Fruit fly (Drosophila melanogaster) whole organism, embryonic: ENCODE results near the gene CG46311.
A peak's percentile ranks its signal among the peaks of the same experiment; 100 is the strongest.

ENCODE experiments used
- CG10147 ChIP-seq: fragments of 200-800 bp; sonication (Bioruptor generic); optimal IDR thresholded peaks from 2 replicates; lab custom pipeline; 2019; ENCODE audit warnings: missing biosample characterization, mild to moderate bottlenecking, missing genetic modification characterization, moderate library complexity
- CG10959 ChIP-seq: fragments of 200-800 bp; sonication (Bioruptor generic); IDR thresholded peaks from 2 replicates; pipeline ENCODE4 v1.3.6; 2022; ENCODE audit warnings: missing biosample characterization, missing genetic modification characterization
- CG11085 ChIP-seq: fragments of 200-800 bp; sonication (Bioruptor generic); IDR thresholded peaks from 2 replicates; pipeline ENCODE4 v1.3.6; 2022; ENCODE audit warnings: missing biosample characterization, missing genetic modification characterization
- CG18476 ChIP-seq: fragments of 200-800 bp; sonication (Bioruptor generic); optimal IDR thresholded peaks from 2 replicates; lab custom pipeline; 2016; ENCODE audit warnings: missing biosample characterization, mild to moderate bottlenecking, missing genetic modification characterization
- CG18619 ChIP-seq: fragments of 200-800 bp; sonication (Bioruptor generic); optimal IDR thresholded peaks from 3 replicates; lab custom pipeline; 2017; ENCODE audit warnings: missing biosample characterization, mild to moderate bottlenecking, missing genetic modification characterization
- CG30431 ChIP-seq: fragments of 200-800 bp; sonication (Bioruptor generic); optimal IDR thresholded peaks from 2 replicates; lab custom pipeline; 2017; ENCODE audit warnings: missing biosample characterization, missing genetic modification characterization
- CG31388 ChIP-seq: fragments of 200-800 bp; sonication (Bioruptor generic); optimal IDR thresholded peaks from 2 replicates; lab custom pipeline; 2016; ENCODE audit warnings: missing biosample characterization, missing genetic modification characterization
- CG3838 ChIP-seq: fragments of 200-800 bp; sonication (Bioruptor generic); optimal IDR thresholded peaks from 3 replicates; lab custom pipeline; 2016; ENCODE audit warnings: missing biosample characterization, missing genetic modification characterization
- CG5245 ChIP-seq: fragments of 200-800 bp; sonication (Bioruptor generic); optimal IDR thresholded peaks from 3 replicates; lab custom pipeline; 2016; ENCODE audit warnings: missing biosample characterization, missing genetic modification characterization
- CG6654 ChIP-seq: fragments of 200-800 bp; sonication (Bioruptor generic); optimal IDR thresholded peaks from 2 replicates; lab custom pipeline; 2017; ENCODE audit warnings: missing biosample characterization, mild to moderate bottlenecking, missing genetic modification characterization
- CG9797 ChIP-seq: fragments of 200-800 bp; sonication (Bioruptor generic); optimal IDR thresholded peaks from 3 replicates; lab custom pipeline; 2018; ENCODE audit warnings: missing biosample characterization, mild to moderate bottlenecking, missing genetic modification characterization
- Hr39 ChIP-seq: fragments of >200 bp; optimal IDR thresholded peaks from 2 replicates; lab custom pipeline; 2017
- Hr51 ChIP-seq, 2 experiments: fragments of 200-800 bp; sonication (Bioruptor generic); optimal IDR thresholded peaks; 2 replicates in 1 of 2; 3 replicates in 1 of 2; lab custom pipeline; 2016 to 2018; ENCODE audit warnings: missing biosample characterization in 2 of 2, missing genetic modification characterization in 2 of 2, mild to moderate bottlenecking in 1 of 2, moderate library complexity in 1 of 2
- Hsf ChIP-seq: fragments of 200-800 bp; sonication (Bioruptor generic); optimal IDR thresholded peaks from 3 replicates; lab custom pipeline; 2016; ENCODE audit warnings: missing biosample characterization, missing genetic modification characterization
- Lim3 ChIP-seq: fragments of 200-800 bp; sonication (Bioruptor generic); IDR thresholded peaks from 2 replicates; pipeline ENCODE4 v1.3.6; 2022; ENCODE audit warnings: missing biosample characterization, missing genetic modification characterization
- Lpt ChIP-seq: fragments of >200 bp; optimal IDR thresholded peaks from 2 replicates; lab custom pipeline; 2018; ENCODE audit warnings: missing biosample characterization, missing genetic modification characterization
- Med ChIP-seq: fragments of 200-800 bp; sonication (Bioruptor generic); peaks from one replicate; lab custom pipeline; 2016; ENCODE audit warnings: missing biosample characterization, missing genetic modification characterization, mild to moderate bottlenecking, inconsistent platforms, moderate library complexity
- Side ChIP-seq: fragments of 200-800 bp; sonication (Bioruptor generic); optimal IDR thresholded peaks from 2 replicates; lab custom pipeline; 2016; ENCODE audit warnings: missing biosample characterization, missing genetic modification characterization
- Ssrp ChIP-seq: fragments of 200-800 bp; sonication (Bioruptor generic); optimal IDR thresholded peaks from 2 replicates; lab custom pipeline; 2018; ENCODE audit warnings: missing biosample characterization, mild to moderate bottlenecking, missing genetic modification characterization, moderate library complexity
- Xbp1 ChIP-seq: fragments of 200-800 bp; sonication (Bioruptor generic); optimal IDR thresholded peaks from 3 replicates; lab custom pipeline; 2016; ENCODE audit warnings: missing biosample characterization, mild to moderate bottlenecking, missing genetic modification characterization
- ab ChIP-seq: fragments of 200-800 bp; sonication (Bioruptor generic); optimal IDR thresholded peaks from 2 replicates; lab custom pipeline; 2016; ENCODE audit warnings: missing biosample characterization, missing genetic modification characterization
- br ChIP-seq: fragments of >200 bp; optimal IDR thresholded peaks from 2 replicates; lab custom pipeline; 2017
- bsh ChIP-seq, 2 experiments: fragments of 200-800 bp; sonication (Bioruptor generic); optimal IDR thresholded peaks; 2 replicates each; lab custom pipeline; 2017 to 2018; ENCODE audit warnings: mild to moderate bottlenecking in 2 of 2, missing biosample characterization in 2 of 2, missing genetic modification characterization in 2 of 2, moderate library complexity in 1 of 2
- chm ChIP-seq: fragments of 200-800 bp; sonication (Bioruptor generic); IDR thresholded peaks from 2 replicates; pipeline ENCODE4 v1.3.6; 2022; ENCODE audit warnings: missing biosample characterization, missing genetic modification characterization
- crc ChIP-seq: fragments of 200-800 bp; sonication (Bioruptor generic); optimal IDR thresholded peaks from 2 replicates; lab custom pipeline; 2016; ENCODE audit warnings: missing biosample characterization, missing genetic modification characterization
- crp ChIP-seq, 2 experiments: fragments of 200-800 bp; sonication (Bioruptor generic); optimal IDR thresholded peaks; 2 replicates in 1 of 2; 3 replicates in 1 of 2; lab custom pipeline; 2017; ENCODE audit warnings: missing biosample characterization in 2 of 2, missing genetic modification characterization in 2 of 2, mild to moderate bottlenecking in 1 of 2, moderate library complexity in 1 of 2
- dati ChIP-seq: fragments of 200-800 bp; sonication (Bioruptor generic); IDR thresholded peaks from 2 replicates; pipeline ENCODE4 v1.3.6; 2022; ENCODE audit warnings: missing biosample characterization, missing genetic modification characterization
- en ChIP-seq: fragments of 200-800 bp; sonication (Bioruptor generic); optimal IDR thresholded peaks from 2 replicates; lab custom pipeline; 2016; ENCODE audit warnings: missing biosample characterization, missing genetic modification characterization
- fd102C ChIP-seq: fragments of 200-800 bp; sonication (Bioruptor generic); optimal IDR thresholded peaks from 2 replicates; lab custom pipeline; 2018; ENCODE audit warnings: missing biosample characterization, mild to moderate bottlenecking, missing genetic modification characterization, moderate library complexity
- gcm ChIP-seq: fragments of 200-800 bp; sonication (Bioruptor generic); optimal IDR thresholded peaks from 2 replicates; lab custom pipeline; 2019; ENCODE audit warnings: missing biosample characterization, mild to moderate bottlenecking, missing genetic modification characterization, moderate library complexity
- gem ChIP-seq: fragments of 200-800 bp; sonication (Bioruptor generic); optimal IDR thresholded peaks from 2 replicates; lab custom pipeline; 2019; ENCODE audit warnings: missing biosample characterization, mild to moderate bottlenecking, missing genetic modification characterization, moderate library complexity
- jing ChIP-seq: fragments of 200-800 bp; sonication (Bioruptor generic); optimal IDR thresholded peaks from 2 replicates; lab custom pipeline; 2018; ENCODE audit warnings: missing biosample characterization, mild to moderate bottlenecking, missing genetic modification characterization
- mam ChIP-seq: fragments of 200-800 bp; sonication (Bioruptor generic); optimal IDR thresholded peaks from 3 replicates; lab custom pipeline; 2016; ENCODE audit warnings: missing biosample characterization, missing genetic modification characterization
- mld ChIP-seq: fragments of 200-800 bp; sonication (Bioruptor generic); IDR thresholded peaks from 3 replicates; pipeline ENCODE4 v1.3.6; 2022; ENCODE audit warnings: missing biosample characterization, missing genetic modification characterization; ENCODE audit not compliant: partially characterized antibody
- pzg ChIP-seq: fragments of 200-800 bp; sonication (Bioruptor generic); optimal IDR thresholded peaks from 3 replicates; lab custom pipeline; 2018; ENCODE audit warnings: missing biosample characterization, mild to moderate bottlenecking, missing genetic modification characterization, moderate library complexity
- row ChIP-seq: fragments of 200-800 bp; sonication (Bioruptor generic); IDR thresholded peaks from 3 replicates; pipeline ENCODE4 v1.3.6; 2022; ENCODE audit warnings: missing biosample characterization, missing genetic modification characterization
- tio ChIP-seq: fragments of 200-800 bp; sonication (Bioruptor generic); optimal IDR thresholded peaks from 2 replicates; lab custom pipeline; 2017; ENCODE audit warnings: missing biosample characterization, missing genetic modification characterization, inconsistent platforms

The CG46311 gene

DNA sequence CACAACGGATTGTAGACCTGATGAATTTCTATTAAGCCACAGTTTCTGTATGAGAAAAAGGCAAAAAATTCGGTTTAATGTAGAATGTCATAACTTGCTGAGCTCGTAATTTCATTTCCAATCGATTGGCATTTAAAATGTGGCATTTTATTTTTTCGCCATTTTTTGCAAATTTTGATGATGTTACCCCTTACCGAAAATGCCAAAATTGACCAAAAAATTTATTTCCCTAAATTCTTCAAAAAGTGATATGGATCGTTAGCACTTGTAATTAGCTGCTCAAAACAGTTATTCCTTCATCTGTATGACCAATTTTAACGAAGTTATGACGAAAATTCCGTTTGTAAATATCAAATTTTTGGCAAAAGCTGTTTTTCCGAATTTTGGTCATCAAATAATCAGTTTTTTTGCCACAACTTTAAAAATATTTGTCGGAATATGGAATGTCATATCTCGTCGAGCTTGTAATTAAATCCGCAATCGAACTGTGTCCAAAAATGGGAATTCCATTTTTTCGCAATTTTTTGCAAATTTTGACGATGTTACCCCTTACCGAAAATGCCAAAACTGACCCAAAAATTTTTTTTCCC lies 33.3 kb upstream of the CG46311 start, which contains the start of gene CG44428:
Gene CG44428, minus strand, starts transcription at position 51 of the 590 bp plus-strand sequence.
- TF ChIP-seq Hr51 (GFP tag; optimal IDR thresholded peaks at IDR 0.05; lab: Kevin White, UChicago) (no peak), mam (GFP tag; lab: Kevin White, UChicago) (no peak), mld (GFP tag; lab: Robert Waterston, UW) (no peak), fd102C (GFP tag; lab: Kevin White, UChicago) (no peak), jing (GFP tag; lab: Kevin White, UChicago) (no peak), tio (GFP tag; lab: Kevin White, UChicago) (no peak), bsh (GFP tag; optimal IDR thresholded peaks at IDR 0.05; lab: Kevin White, UChicago) (no peak), ab (GFP tag; lab: Kevin White, UChicago) (no peak), Xbp1 (GFP tag; lab: Kevin White, UChicago) (no peak), CG3838 (GFP tag; lab: Kevin White, UChicago) (no peak), gcm (GFP tag; lab: Kevin White, UChicago) (no peak), CG10147 (GFP tag; lab: Kevin White, UChicago) (no peak), CG5245 (GFP tag; lab: Kevin White, UChicago) (no peak), Side (GFP tag; lab: Kevin White, UChicago) (no peak)

DNA sequence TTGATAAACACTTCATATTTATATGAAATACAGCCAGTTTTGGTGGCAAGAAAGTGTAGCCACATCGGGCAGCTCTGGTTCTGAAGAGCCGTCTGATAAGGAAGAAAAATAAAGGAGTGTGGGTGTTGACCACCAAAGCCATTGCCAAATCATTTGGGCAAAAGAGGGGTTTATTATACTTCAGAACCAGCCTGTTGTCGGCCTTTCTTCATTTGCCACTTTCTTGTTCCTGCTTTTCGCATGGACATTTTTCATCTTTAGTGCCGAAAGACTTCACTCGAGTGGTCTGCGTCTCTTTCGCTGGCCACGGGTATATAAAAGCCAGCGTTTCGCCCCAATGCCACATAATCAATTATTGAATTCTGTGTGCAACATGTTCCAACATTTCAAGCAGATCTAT lies 29.5 kb upstream of the CG46311 start, which contains the start of gene CG15756:
Gene CG15756, plus strand, starts transcription at position 301 of the 400 bp plus-strand sequence.
- TF ChIP-seq CG30431 (GFP tag; lab: Kevin White, UChicago) (no peak), en (no peak), crp (GFP tag; optimal IDR thresholded peaks at IDR 0.05; lab: Kevin White, UChicago) (no peak), CG9797 (GFP tag; lab: Kevin White, UChicago) (no peak), Ssrp (tag; lab: Kevin White, UChicago) (no peak), br (lab: Kevin White, UChicago) (no peak), CG18619 (no peak), crc (no peak), Hr39 (lab: Kevin White, UChicago) (no peak), CG6654 (no peak), bsh (GFP tag; optimal IDR thresholded peaks at IDR 0.05; lab: Kevin White, UChicago) (no peak), Lpt (GFP tag; lab: Kevin White, UChicago) (no peak), Lim3 (GFP tag; lab: Robert Waterston, UW) (no peak), dati (GFP tag; lab: Robert Waterston, UW) (no peak), pzg (GFP tag; lab: Kevin White, UChicago) (no peak), CG18476 (GFP tag; lab: Kevin White, UChicago) (no peak)

dm6 chrX:13536776-13537175 lies 26.8 kb upstream of the CG46311 start:
- no peak for TF ChIP-seq CG31388

DNA sequence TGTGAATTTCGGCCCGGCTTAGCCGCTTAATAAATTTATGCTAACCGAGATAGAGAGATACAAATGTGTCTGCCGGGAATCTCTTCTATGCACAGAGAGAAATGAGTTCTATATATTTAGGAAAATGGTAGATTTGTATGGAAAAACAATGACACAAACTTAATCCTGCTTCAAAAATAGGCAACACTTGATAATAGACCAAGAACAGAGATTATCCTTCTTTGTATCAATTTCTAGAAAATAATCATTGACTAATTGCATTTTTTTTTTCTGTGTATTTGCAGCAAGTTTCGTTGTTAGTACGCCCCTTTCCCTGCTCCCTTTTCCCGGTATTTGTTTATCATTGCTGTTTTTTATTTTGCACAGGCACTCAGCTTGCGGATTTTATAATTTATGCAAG lies 24.2 kb upstream of the CG46311 start:
- TF ChIP-seq gem (tag; lab: Kevin White, UChicago) (peak; percentile 12), chm (GFP tag; lab: Robert Waterston, UW) (no peak), CG10959 (GFP tag; lab: Robert Waterston, UW) (no peak), Hsf (GFP tag; lab: Kevin White, UChicago) (no peak), row (GFP tag; lab: Robert Waterston, UW) (0 out of 3 replicates have a peak, but pooled peaks have one; percentile 6), Med (GFP tag; lab: Kevin White, UChicago) (peak; percentile 20), CG11085 (no peak)
